Worm (Caenorhabditis elegans) whole organism, L3 larva: ENCODE data around the gene nas-21.

Experiments
- elt-1 ChIP-seq: fragments of 150-350 bp; optimal IDR thresholded peaks from 2 replicates; lab custom pipeline; 2014; ENCODE audit warnings: missing biosample characterization, missing genetic modification characterization
- unc-62 ChIP-seq: fragments of 150-350 bp; sonication (generic microtip); optimal IDR thresholded peaks from 4 replicates; lab custom pipeline; 2014; ENCODE audit warnings: missing biosample characterization, missing genetic modification reagents, missing genetic modification characterization

DNA sequence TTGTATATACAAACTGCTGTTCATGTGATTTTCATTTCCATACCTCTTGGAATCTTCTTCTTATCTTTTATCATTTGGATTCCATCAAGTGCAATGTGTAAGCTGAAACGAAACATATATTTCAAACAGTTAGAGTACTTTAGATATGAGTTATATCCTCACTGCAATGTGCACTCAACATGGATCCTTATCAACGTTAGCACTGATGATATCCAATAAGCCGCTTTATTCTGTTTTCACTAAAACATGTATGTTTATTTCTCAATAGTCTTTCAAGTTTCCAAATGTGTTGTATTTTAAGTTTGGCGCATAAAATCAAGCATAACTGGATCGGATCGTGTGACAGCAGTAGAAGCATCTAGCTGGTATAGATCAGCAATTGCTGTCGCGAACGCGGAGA, 14.3 kb downstream of the nas-21 start, which contains the start of gene T11F9.10:
- no peak for TF ChIP-seq unc-62
- TF ChIP-seq elt-1 (tag; lab: Kevin White, UChicago) = no peak
